Fruit fly (Drosophila melanogaster) whole organism, pupa: Measurements from ENCODE around the gene CG2162.

ENCODE experiments used
- CG10348 ChIP-seq: fragments of 200-800 bp; sonication (Bioruptor generic); IDR thresholded peaks from 2 replicates; pipeline ENCODE4 v1.3.6; 2022; ENCODE audit warnings: missing biosample characterization, missing genetic modification characterization
- CG12605 ChIP-seq: fragments of 200-800 bp; sonication (Bioruptor generic); IDR thresholded peaks from 2 replicates; pipeline ENCODE4 v1.3.6; 2022; ENCODE audit warnings: missing biosample characterization, missing genetic modification characterization
- CG13204 ChIP-seq: fragments of 200-800 bp; sonication (Bioruptor generic); optimal IDR thresholded peaks from 2 replicates; lab custom pipeline; 2018; ENCODE audit warnings: missing biosample characterization, mild to moderate bottlenecking, missing genetic modification characterization, moderate library complexity
- CG14655 ChIP-seq: fragments of 200-800 bp; sonication (Bioruptor generic); optimal IDR thresholded peaks from 3 replicates; lab custom pipeline; 2017; ENCODE audit warnings: mild to moderate bottlenecking, missing biosample characterization, missing genetic modification reagents, missing genetic modification characterization
- CG15710 ChIP-seq: fragments of 200-800 bp; sonication (Bioruptor generic); optimal IDR thresholded peaks from 2 replicates; lab custom pipeline; 2018; ENCODE audit warnings: missing biosample characterization, mild to moderate bottlenecking, missing genetic modification characterization, moderate library complexity
- CG17806 ChIP-seq: fragments of 200-800 bp; sonication (Bioruptor generic); optimal IDR thresholded peaks from 2 replicates; lab custom pipeline; 2018; ENCODE audit warnings: missing biosample characterization, mild to moderate bottlenecking, missing genetic modification characterization, moderate library complexity
- CG32121 ChIP-seq: fragments of 200-800 bp; sonication (Bioruptor generic); IDR thresholded peaks from 2 replicates; pipeline ENCODE4 v1.3.6; 2022; ENCODE audit warnings: missing biosample characterization, missing genetic modification characterization
- CG34367 ChIP-seq: fragments of 200-800 bp; sonication (Bioruptor generic); optimal IDR thresholded peaks from 2 replicates; lab custom pipeline; 2018; ENCODE audit warnings: missing biosample characterization, mild to moderate bottlenecking, missing genetic modification characterization
- CG4496 ChIP-seq: fragments of 200-800 bp; sonication (Bioruptor generic); IDR thresholded peaks from 3 replicates; pipeline ENCODE4 v1.3.6; 2022; ENCODE audit warnings: missing biosample characterization, missing genetic modification characterization
- CG8159 ChIP-seq: fragments of 200-800 bp; sonication (Bioruptor generic); optimal IDR thresholded peaks from 3 replicates; lab custom pipeline; 2018; ENCODE audit warnings: missing biosample characterization, mild to moderate bottlenecking, missing genetic modification characterization, moderate library complexity
- CG8301 ChIP-seq: fragments of 200-800 bp; sonication (Bioruptor generic); optimal IDR thresholded peaks from 2 replicates; lab custom pipeline; 2018; ENCODE audit warnings: missing biosample characterization, mild to moderate bottlenecking, missing genetic modification characterization
- CG9948 ChIP-seq: fragments of 200-800 bp; sonication (Bioruptor generic); optimal IDR thresholded peaks from 2 replicates; lab custom pipeline; 2018; ENCODE audit warnings: missing biosample characterization, mild to moderate bottlenecking, missing genetic modification characterization, moderate library complexity
- D1 ChIP-seq: fragments of 200-800 bp; sonication (Bioruptor generic); optimal IDR thresholded peaks from 2 replicates; lab custom pipeline; 2018; ENCODE audit warnings: missing biosample characterization, mild to moderate bottlenecking, missing genetic modification characterization, moderate library complexity
- EcR ChIP-seq: fragments of 200-800 bp; sonication (Bioruptor generic); optimal IDR thresholded peaks from 3 replicates; lab custom pipeline; 2019; ENCODE audit warnings: missing biosample characterization, missing genetic modification characterization, mild to moderate bottlenecking, moderate library complexity, missing genetic modification reagents
- Ets98B ChIP-seq: fragments of 200-800 bp; sonication (Bioruptor generic); IDR thresholded peaks from 2 replicates; pipeline ENCODE4 v1.3.6; 2022; ENCODE audit warnings: missing biosample characterization, missing genetic modification characterization
- Pif1A ChIP-seq: fragments of 200-800 bp; sonication (Bioruptor generic); optimal IDR thresholded peaks from 3 replicates; lab custom pipeline; 2016; ENCODE audit warnings: missing biosample characterization, missing genetic modification characterization
- Pif1B ChIP-seq: fragments of 200-800 bp; sonication (Bioruptor generic); optimal IDR thresholded peaks from 3 replicates; lab custom pipeline; 2016; ENCODE audit warnings: missing biosample characterization, missing genetic modification characterization
- Snoo ChIP-seq: fragments of 200-800 bp; sonication (Bioruptor generic); optimal IDR thresholded peaks from 3 replicates; lab custom pipeline; 2017; ENCODE audit warnings: missing biosample characterization, mild to moderate bottlenecking, missing genetic modification characterization, inconsistent platforms
- fd96Ca ChIP-seq: fragments of 200-800 bp; sonication (Bioruptor generic); IDR thresholded peaks from 3 replicates; pipeline ENCODE4 v1.3.6; 2022; ENCODE audit warnings: missing biosample characterization, missing genetic modification characterization
- gl ChIP-seq: fragments of 200-800 bp; sonication (Bioruptor generic); optimal IDR thresholded peaks from 2 replicates; lab custom pipeline; 2018; ENCODE audit warnings: missing biosample characterization, mild to moderate bottlenecking, missing genetic modification characterization
- rn ChIP-seq: fragments of 200-800 bp; sonication (Bioruptor generic); IDR thresholded peaks from 2 replicates; pipeline ENCODE4 v1.3.6; 2022; ENCODE audit warnings: missing biosample characterization, missing genetic modification characterization

The CG2162 gene

DNA sequence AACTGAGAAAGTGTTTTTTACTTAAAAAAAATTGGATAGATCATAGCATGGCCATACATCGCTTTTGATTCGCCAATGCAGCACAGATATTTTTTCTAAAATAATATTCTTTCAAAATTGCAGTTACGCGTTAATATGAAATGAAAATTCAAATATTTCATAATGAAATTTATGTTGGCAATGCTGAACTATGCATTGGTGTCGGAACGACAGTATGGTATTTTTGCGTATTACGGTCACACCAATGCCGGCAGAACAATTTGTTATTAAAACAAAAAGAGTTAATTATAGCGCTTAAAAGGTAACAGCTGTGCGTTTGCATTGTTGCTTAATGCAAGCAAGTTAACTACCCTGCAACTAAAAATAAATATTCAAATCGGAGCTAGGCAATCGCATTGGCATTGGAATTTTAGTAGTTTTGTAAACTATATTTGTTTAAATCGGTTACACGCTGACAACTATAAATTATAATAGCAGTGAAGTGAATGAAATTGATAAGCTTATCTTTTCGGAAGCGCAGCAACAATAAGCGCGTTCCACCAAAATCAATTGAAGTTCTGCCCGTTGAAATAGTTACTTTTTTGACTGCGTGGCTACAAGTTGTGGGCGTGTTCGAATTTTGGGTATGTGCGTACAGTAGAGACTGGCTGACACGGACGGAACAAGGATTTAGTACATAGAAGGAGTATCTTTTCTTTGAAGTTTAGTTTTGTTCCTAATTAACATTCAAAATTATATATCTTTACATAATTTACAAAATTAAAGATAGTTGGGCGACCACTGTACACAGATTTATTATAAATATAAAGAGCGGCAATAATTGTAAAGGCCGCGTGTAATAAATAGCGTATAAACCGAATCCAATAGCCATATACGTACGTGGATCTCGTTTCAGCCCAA lies 7.4 kb downstream of the CG2162 start, which contains the start of gene Prx4:
Prx4 (plus strand) TSS at position 210 of the 900 bp plus-strand sequence.
- TF ChIP-seq CG32121 (GFP tag; lab: Robert Waterston, UW) (peak; percentile 77), D1 (no peak), rn (GFP tag; lab: Robert Waterston, UW) (0 out of 2 replicates have a peak, but pooled peaks have one; percentile 22), CG15710 (tag; lab: Kevin White, UChicago) (peak; percentile 56), CG9948 (tag; lab: Kevin White, UChicago) (peak; percentile 60), EcR (GFP tag; lab: Kevin White, UChicago) (no peak), CG10348 (GFP tag; lab: Robert Waterston, UW) (no peak), CG8159 (tag; lab: Kevin White, UChicago) (peak; percentile 53), gl (tag; lab: Kevin White, UChicago) (no peak), fd96Ca (GFP tag; lab: Robert Waterston, UW) (0 out of 3 replicates have a peak, but pooled peaks have one; percentile 26), Pif1A (GFP tag; lab: Kevin White, UChicago) (peak; percentile 66), CG14655 (GFP tag; lab: Kevin White, UChicago) (peak; percentile 66), CG12605 (GFP tag; lab: Robert Waterston, UW) (peak; percentile 25; the same call in 1 of the 2 replicates), CG4496 (peak; percentile 87), Snoo (tag; lab: Kevin White, UChicago) (peak; percentile 52), Ets98B (GFP tag; lab: Robert Waterston, UW) (peak; percentile 75), CG13204 (GFP tag; lab: Kevin White, UChicago) (no peak), Pif1B (peak; percentile 73), CG34367 (tag; lab: Kevin White, UChicago) (peak; percentile 43), CG8301 (tag; lab: Kevin White, UChicago) (peak; percentile 68), CG17806 (tag; lab: Kevin White, UChicago) (peak; percentile 41)

DNA sequence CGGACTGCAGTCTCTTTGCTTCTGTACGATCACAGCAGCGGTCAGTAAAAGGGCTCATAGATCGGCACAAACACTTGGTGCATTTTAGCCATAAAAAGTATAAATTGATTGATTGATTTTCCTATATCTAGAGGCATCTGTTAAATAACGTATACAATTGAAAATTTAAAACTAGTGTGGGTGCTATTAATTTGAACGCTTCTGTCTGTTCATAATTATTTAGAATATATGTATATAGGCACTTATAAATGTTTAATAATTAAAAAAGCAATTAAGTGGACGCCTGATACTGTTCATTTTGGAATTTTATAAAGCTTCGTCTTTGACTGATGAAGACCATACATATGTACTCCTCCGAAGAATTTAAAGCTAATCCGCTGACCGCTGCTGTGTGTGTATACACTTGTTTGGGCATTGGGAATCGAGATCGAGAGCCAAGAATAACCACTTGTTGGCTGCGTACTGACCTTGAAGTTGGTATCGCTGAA lies 10.3 kb downstream of the CG2162 start:
- TF ChIP-seq Pif1A (GFP tag; lab: Kevin White, UChicago) (peak; percentile 83), Ets98B (GFP tag; lab: Robert Waterston, UW) (peak; percentile 61), Pif1B (peak; percentile 88), CG12605 (GFP tag; lab: Robert Waterston, UW) (no peak; the same call in 1 of the 2 replicates), CG13204 (GFP tag; lab: Kevin White, UChicago) (peak; percentile 48), CG8159 (tag; lab: Kevin White, UChicago) (peak; percentile 94), CG4496 (peak; percentile 74; the same call in 1 of the 3 replicates), EcR (GFP tag; lab: Kevin White, UChicago) (no peak), CG10348 (GFP tag; lab: Robert Waterston, UW) (no peak), Snoo (tag; lab: Kevin White, UChicago) (peak; percentile 79), fd96Ca (GFP tag; lab: Robert Waterston, UW) (peak; percentile 32; the same call in 1 of the 3 replicates), D1 (peak; percentile 89), rn (GFP tag; lab: Robert Waterston, UW) (no peak), CG14655 (GFP tag; lab: Kevin White, UChicago) (peak; percentile 83), CG34367 (tag; lab: Kevin White, UChicago) (peak; percentile 87), gl (tag; lab: Kevin White, UChicago) (peak; percentile 70), CG8301 (tag; lab: Kevin White, UChicago) (peak; percentile 76), CG15710 (tag; lab: Kevin White, UChicago) (peak; percentile 92), CG32121 (GFP tag; lab: Robert Waterston, UW) (peak; percentile 37; the same call in 1 of the 2 replicates), CG9948 (tag; lab: Kevin White, UChicago) (peak; percentile 90), CG17806 (tag; lab: Kevin White, UChicago) (peak; percentile 87)

dm6 chr3L:3046325-3047156 lies 11.5 kb downstream of the CG2162 start, which contains the start of the genes scramb2 and Sk2:
Gene scramb2 (minus strand): TSS chr3L:3046812.
Gene Sk2 (plus strand): TSS chr3L:3047087.
- TF ChIP-seq D1 (no peak), Ets98B (GFP tag; lab: Robert Waterston, UW) (peak; percentile 97), gl (tag; lab: Kevin White, UChicago) (peak; percentile 91), CG4496 (peak; percentile 98), CG13204 (GFP tag; lab: Kevin White, UChicago) (peak; percentile 94), CG12605 (GFP tag; lab: Robert Waterston, UW) (peak; percentile 97), CG9948 (tag; lab: Kevin White, UChicago) (peak; percentile 96), EcR (GFP tag; lab: Kevin White, UChicago) (no peak), CG8301 (tag; lab: Kevin White, UChicago) (peak; percentile 97), Pif1B (peak; percentile 95), CG8159 (tag; lab: Kevin White, UChicago) (peak; percentile 95), CG34367 (tag; lab: Kevin White, UChicago) (peak; percentile 95), Pif1A (GFP tag; lab: Kevin White, UChicago) (peak; percentile 96), CG32121 (GFP tag; lab: Robert Waterston, UW) (peak; percentile 97), Snoo (tag; lab: Kevin White, UChicago) (peak; percentile 95), CG10348 (GFP tag; lab: Robert Waterston, UW) (peak; percentile 67), CG14655 (GFP tag; lab: Kevin White, UChicago) (peak; percentile 97), CG15710 (tag; lab: Kevin White, UChicago) (peak; percentile 96), rn (GFP tag; lab: Robert Waterston, UW) (peak; percentile 91), CG17806 (tag; lab: Kevin White, UChicago) (peak; percentile 96), fd96Ca (GFP tag; lab: Robert Waterston, UW) (peak; percentile 97)
